Fruit fly (Drosophila melanogaster): ENCODE measurements around the gene Lip4.

The Lip4 gene

dm6 chr2L:10519225-10519624 lies 8.1 kb upstream of the Lip4 start (continued):
- TF ChIP-seq pfk (GFP tag; optimal IDR thresholded peaks at IDR 0.05) (no peak), ewg (GFP tag; optimal IDR thresholded peaks at IDR 0.05) (peak; percentile 16), Sox100B (GFP tag; optimal IDR thresholded peaks at IDR 0.05) (peak; percentile 36), CG3281 (GFP tag; optimal IDR thresholded peaks at IDR 0.05) (peak; percentile 66), knrl (GFP tag; IDR thresholded peaks at IDR 0.05; ENCODE audit: partially characterized antibody) (no peak), cwo (GFP tag; optimal IDR thresholded peaks at IDR 0.05) (peak; percentile 64), tx (GFP tag; optimal IDR thresholded peaks at IDR 0.05) (no peak), BtbVII (GFP tag; optimal IDR thresholded peaks at IDR 0.05) (peak; percentile 55), Chrac-16 (GFP tag; optimal IDR thresholded peaks at IDR 0.05) (no peak), Dip3 (GFP tag; optimal IDR thresholded peaks at IDR 0.05) (no peak), usp (GFP tag; optimal IDR thresholded peaks at IDR 0.05) (no peak), CG8478 (optimal IDR thresholded peaks at IDR 0.05) (no peak), sens-2 (GFP tag; IDR thresholded peaks at IDR 0.05) (peak; percentile 52; the same call in 1 of the 2 replicates), CG4360 (GFP tag; IDR thresholded peaks at IDR 0.05) (no peak), Abd-B (GFP tag; optimal IDR thresholded peaks at IDR 0.05) (peak; percentile 7), CG4820 (GFP tag; optimal IDR thresholded peaks at IDR 0.05) (peak; percentile 18), CG15514 (GFP tag; optimal IDR thresholded peaks at IDR 0.05) (peak; percentile 54), CG5953 (GFP tag; IDR thresholded peaks at IDR 0.05) (0 out of 2 replicates have a peak, but pooled peaks have one; percentile 26), al (GFP tag; IDR thresholded peaks at IDR 0.05) (peak; percentile 59; the same call in 1 of the 2 replicates), CG8944 (GFP tag; optimal IDR thresholded peaks at IDR 0.05) (no peak), Blimp-1 (GFP tag; optimal IDR thresholded peaks at IDR 0.05) (peak; percentile 54), dmrt11E (tag; optimal IDR thresholded peaks at IDR 0.05) (no peak), jigr1 (GFP tag; IDR thresholded peaks at IDR 0.05) (no peak), CG15073 (GFP tag; optimal IDR thresholded peaks at IDR 0.05) (no peak), fu2 (GFP tag; optimal IDR thresholded peaks at IDR 0.05) (no peak), Asciz (GFP tag; optimal IDR thresholded peaks at IDR 0.05) (peak; percentile 37), Nf-YA (GFP tag; IDR thresholded peaks at IDR 0.05) (0 out of 2 replicates have a peak, but pooled peaks have one; percentile 15), CG15479 (GFP tag; optimal IDR thresholded peaks at IDR 0.05) (no peak), CG7786 (GFP tag; optimal IDR thresholded peaks at IDR 0.05) (peak; percentile 10), ftz-f1 (GFP tag; optimal IDR thresholded peaks at IDR 0.05) (no peak), pzg (GFP tag; optimal IDR thresholded peaks at IDR 0.05) (no peak), sr (GFP tag; IDR thresholded peaks at IDR 0.05) (no peak), nerfin-2 (GFP tag; IDR thresholded peaks at IDR 0.05; ENCODE audit: partially characterized antibody) (no peak), ken (GFP tag; IDR thresholded peaks at IDR 0.05) (peak; percentile 65; the same call in 2 of the 3 replicates), pita (GFP tag; optimal IDR thresholded peaks at IDR 0.05) (no peak), sqz (GFP tag; optimal IDR thresholded peaks at IDR 0.05) (peak; percentile 19), nerfin-1 (tag; optimal IDR thresholded peaks at IDR 0.05) (no peak), Fer3 (tag; optimal IDR thresholded peaks at IDR 0.05) (peak; percentile 76), CG11696 (GFP tag; IDR thresholded peaks at IDR 0.05) (peak; percentile 50), gro (GFP tag; optimal IDR thresholded peaks at IDR 0.05) (peak; percentile 59), gcm (GFP tag; optimal IDR thresholded peaks at IDR 0.05) (peak; percentile 8), trem (tag; optimal IDR thresholded peaks at IDR 0.05) (no peak), CG17359 (tag; optimal IDR thresholded peaks at IDR 0.05) (peak; percentile 74), ash1 (GFP tag; optimal IDR thresholded peaks at IDR 0.05) (no peak), p53 (GFP tag; optimal IDR thresholded peaks at IDR 0.05) (no peak), CG2712 (tag; optimal IDR thresholded peaks at IDR 0.05) (peak; percentile 62), Xbp1 (GFP tag; optimal IDR thresholded peaks at IDR 0.05) (peak; percentile 47), CG11085 (GFP tag; IDR thresholded peaks at IDR 0.05) (no peak), PHDP (tag; optimal IDR thresholded peaks at IDR 0.05) (peak; percentile 57), Rfx (GFP tag; IDR thresholded peaks at IDR 0.05) (peak; percentile 79), ato (GFP tag; IDR thresholded peaks at IDR 0.05; ENCODE audit: partially characterized antibody) (no peak)
